Fruit fly (Drosophila melanogaster): Measurements from ENCODE around the gene Ctl2.

DNA sequence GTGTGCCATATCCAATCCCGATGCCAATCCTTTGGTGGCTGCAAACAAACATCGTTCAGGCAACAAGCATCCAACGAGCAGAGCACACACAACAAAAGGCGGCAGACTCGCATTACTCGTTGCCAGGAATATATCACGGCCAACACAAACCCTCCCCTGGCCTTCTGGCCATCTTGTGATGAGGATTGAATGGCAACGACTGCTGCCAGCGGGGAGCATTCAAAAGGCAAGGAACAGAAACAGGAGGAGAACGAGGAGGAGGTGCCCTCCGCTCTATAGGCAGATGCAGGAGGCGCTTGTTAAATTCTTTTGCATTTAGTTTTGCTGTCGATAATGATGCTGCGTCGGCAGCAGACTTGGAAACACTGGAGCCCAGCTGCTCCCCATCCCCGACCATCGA is 27.6 kb upstream of the Ctl2 start:
- TF ChIP-seq fru (GFP tag; optimal IDR thresholded peaks at IDR 0.05) (no peak), jim (GFP tag; optimal IDR thresholded peaks at IDR 0.05) (no peak), pan (optimal IDR thresholded peaks at IDR 0.05) (no peak), Abd-B (GFP tag; optimal IDR thresholded peaks at IDR 0.05) (no peak), tai (GFP tag; optimal IDR thresholded peaks at IDR 0.05) (no peak), br (GFP tag; optimal IDR thresholded peaks at IDR 0.05) (no peak), ey (GFP tag; optimal IDR thresholded peaks at IDR 0.05) (no peak)
